Fruit fly (Drosophila melanogaster) whole organism, embryonic: ENCODE results near the gene Inx5.

Experiments used
- Abd-B ChIP-seq: fragments of 200-800 bp; sonication (Bioruptor generic); optimal IDR thresholded peaks from 2 replicates; lab custom pipeline; 2018; ENCODE audit warnings: missing biosample characterization, mild to moderate bottlenecking, missing genetic modification characterization, moderate library complexity
- Antp ChIP-seq: fragments of 200-800 bp; sonication (Bioruptor generic); optimal IDR thresholded peaks from 3 replicates; lab custom pipeline; 2016; ENCODE audit warnings: missing biosample characterization, missing genetic modification characterization
- B-H1 ChIP-seq: fragments of 200-800 bp; sonication (Bioruptor generic); IDR thresholded peaks from 3 replicates; pipeline ENCODE4 v1.3.6; 2022; ENCODE audit warnings: missing biosample characterization, missing genetic modification characterization
- CG10147 ChIP-seq: fragments of 200-800 bp; sonication (Bioruptor generic); optimal IDR thresholded peaks from 2 replicates; lab custom pipeline; 2019; ENCODE audit warnings: missing biosample characterization, mild to moderate bottlenecking, missing genetic modification characterization, moderate library complexity
- CG15514 ChIP-seq: fragments of 200-800 bp; sonication (Bioruptor generic); optimal IDR thresholded peaks from 3 replicates; lab custom pipeline; 2017; ENCODE audit warnings: missing biosample characterization, missing genetic modification characterization, mild to moderate bottlenecking, moderate library complexity, missing genetic modification reagents
- CG15696 ChIP-seq: fragments of 200-800 bp; sonication (Bioruptor generic); optimal IDR thresholded peaks from 2 replicates; lab custom pipeline; 2019; ENCODE audit warnings: missing biosample characterization, mild to moderate bottlenecking, missing genetic modification characterization, moderate library complexity
- CG1647 ChIP-seq: fragments of 200-800 bp; sonication (Bioruptor generic); optimal IDR thresholded peaks from 3 replicates; lab custom pipeline; 2016; ENCODE audit warnings: missing biosample characterization, missing genetic modification characterization
- CG16813 ChIP-seq: fragments of 200-800 bp; sonication (Bioruptor generic); IDR thresholded peaks from 3 replicates; pipeline ENCODE4 v1.3.6; 2022; ENCODE audit warnings: missing biosample characterization, missing genetic modification characterization; ENCODE audit not compliant: partially characterized antibody
- CG17186 ChIP-seq: fragments of 200-800 bp; sonication (Bioruptor generic); optimal IDR thresholded peaks from 3 replicates; lab custom pipeline; 2017; ENCODE audit warnings: missing biosample characterization, missing genetic modification reagents, missing genetic modification characterization
- CG17385 ChIP-seq: fragments of 200-800 bp; sonication (Bioruptor generic); optimal IDR thresholded peaks from 3 replicates; lab custom pipeline; 2018; ENCODE audit warnings: missing biosample characterization, mild to moderate bottlenecking, missing genetic modification characterization
- CG17568 ChIP-seq: fragments of 200-800 bp; sonication (Bioruptor generic); optimal IDR thresholded peaks from 2 replicates; lab custom pipeline; 2018; ENCODE audit warnings: missing biosample characterization, mild to moderate bottlenecking, missing genetic modification characterization, moderate library complexity
- CG18011 ChIP-seq: fragments of 200-800 bp; sonication (Bioruptor generic); optimal IDR thresholded peaks from 2 replicates; lab custom pipeline; 2017; ENCODE audit warnings: missing biosample characterization, missing genetic modification characterization, mild to moderate bottlenecking, moderate library complexity, missing genotype
- CG18599 ChIP-seq: fragments of 200-800 bp; sonication (Bioruptor generic); optimal IDR thresholded peaks from 3 replicates; lab custom pipeline; 2017; ENCODE audit warnings: missing biosample characterization, missing genetic modification characterization, mild to moderate bottlenecking, moderate library complexity, missing genetic modification reagents
- CG2199 ChIP-seq: fragments of 200-800 bp; sonication (Bioruptor generic); IDR thresholded peaks from 3 replicates; pipeline ENCODE4 v1.3.6; 2022; ENCODE audit warnings: missing biosample characterization, missing genetic modification characterization
- CG2712 ChIP-seq: fragments of 200-800 bp; optimal IDR thresholded peaks from 3 replicates; lab custom pipeline; 2019; ENCODE audit warnings: missing biosample characterization, mild to moderate bottlenecking, missing genetic modification characterization, moderate library complexity
- CG32772 ChIP-seq: fragments of 200-800 bp; sonication (Bioruptor generic); IDR thresholded peaks from 2 replicates; pipeline ENCODE4 v1.3.6; 2022; ENCODE audit warnings: missing biosample characterization, missing genetic modification characterization
- CG33213 ChIP-seq: fragments of 200-800 bp; sonication (Bioruptor generic); optimal IDR thresholded peaks from 3 replicates; lab custom pipeline; 2016; ENCODE audit warnings: missing biosample characterization, missing genetic modification characterization
- CG34422 ChIP-seq: fragments of 200-800 bp; sonication (Bioruptor generic); IDR thresholded peaks from 3 replicates; pipeline ENCODE4 v1.3.6; 2022; ENCODE audit warnings: missing biosample characterization, missing genetic modification characterization
- CG43689 ChIP-seq: fragments of 200-800 bp; sonication (Bioruptor generic); IDR thresholded peaks from 2 replicates; pipeline ENCODE4 v1.3.6; 2022; ENCODE audit warnings: missing biosample characterization, missing genetic modification characterization
- CG4424 ChIP-seq: fragments of 200-800 bp; sonication (Bioruptor generic); optimal IDR thresholded peaks from 3 replicates; lab custom pipeline; 2016; ENCODE audit warnings: missing biosample characterization, missing genetic modification characterization
- CG6654 ChIP-seq: fragments of 200-800 bp; sonication (Bioruptor generic); optimal IDR thresholded peaks from 2 replicates; lab custom pipeline; 2017; ENCODE audit warnings: missing biosample characterization, mild to moderate bottlenecking, missing genetic modification characterization
- CG6683 ChIP-seq: fragments of 200-800 bp; sonication (Bioruptor generic); optimal IDR thresholded peaks from 2 replicates; lab custom pipeline; 2017; ENCODE audit warnings: missing biosample characterization, mild to moderate bottlenecking, missing genetic modification characterization, missing genetic modification reagents
- CG7372 ChIP-seq: fragments of 200-800 bp; sonication (Bioruptor generic); IDR thresholded peaks from 2 replicates; pipeline ENCODE4 v1.3.6; 2022; ENCODE audit warnings: missing biosample characterization, missing genetic modification characterization
- CG8944 ChIP-seq: fragments of 200-800 bp; sonication (Bioruptor generic); optimal IDR thresholded peaks from 3 replicates; lab custom pipeline; 2016; ENCODE audit warnings: missing biosample characterization, missing genetic modification characterization
- CG9932 ChIP-seq: fragments of 200-800 bp; sonication (Bioruptor generic); IDR thresholded peaks from 2 replicates; pipeline ENCODE4 v1.3.6; 2022; ENCODE audit warnings: missing biosample characterization, missing genetic modification characterization
- Dek ChIP-seq: fragments of 200-800 bp; sonication (Bioruptor generic); optimal IDR thresholded peaks from 3 replicates; lab custom pipeline; 2019; ENCODE audit warnings: missing biosample characterization, mild to moderate bottlenecking, missing genetic modification characterization, moderate library complexity
- Drgx ChIP-seq: fragments of 200-800 bp; sonication (Bioruptor generic); IDR thresholded peaks from 2 replicates; pipeline ENCODE4 v1.3.6; 2022; ENCODE audit warnings: missing biosample characterization, missing genetic modification characterization
- E2f2 ChIP-seq: fragments of 200-800 bp; sonication (Bioruptor generic); IDR thresholded peaks from 2 replicates; pipeline ENCODE4 v1.3.6; 2022; ENCODE audit warnings: missing biosample characterization, missing genetic modification characterization
- ERR ChIP-seq: fragments of 200-800 bp; sonication (Bioruptor generic); optimal IDR thresholded peaks from 2 replicates; lab custom pipeline; 2016; ENCODE audit warnings: missing biosample characterization, missing genetic modification characterization
- Eip74EF ChIP-seq, 2 experiments: fragments of 200-800 bp in 1 of 2; fragments of >200 bp in 1 of 2; sonication (Bioruptor generic) in 1 of 2; optimal IDR thresholded peaks; 2 replicates each; lab custom pipeline; 2017 to 2019; ENCODE audit warnings: missing biosample characterization in 2 of 2, missing genetic modification characterization in 2 of 2, mild to moderate bottlenecking in 1 of 2, moderate library complexity in 1 of 2
- MESR4 ChIP-seq: fragments of 200-800 bp; sonication (Bioruptor generic); optimal IDR thresholded peaks from 2 replicates; lab custom pipeline; 2018; ENCODE audit warnings: missing biosample characterization, mild to moderate bottlenecking, missing genetic modification characterization, moderate library complexity
- Mad ChIP-seq: fragments of 200-800 bp; sonication (Bioruptor generic); optimal IDR thresholded peaks from 2 replicates; lab custom pipeline; 2016; ENCODE audit warnings: missing biosample characterization, missing genetic modification characterization
- Max ChIP-seq: fragments of 200-800 bp; sonication (Bioruptor generic); optimal IDR thresholded peaks from 2 replicates; lab custom pipeline; 2016; ENCODE audit warnings: missing biosample characterization, mild to moderate bottlenecking, missing genetic modification characterization
- Med ChIP-seq: fragments of 200-800 bp; sonication (Bioruptor generic); peaks from one replicate; lab custom pipeline; 2016; ENCODE audit warnings: missing biosample characterization, missing genetic modification characterization, mild to moderate bottlenecking, inconsistent platforms, moderate library complexity
- Poxn ChIP-seq: fragments of 200-800 bp; sonication (Bioruptor generic); IDR thresholded peaks from 2 replicates; pipeline ENCODE4 v1.3.6; 2022; ENCODE audit warnings: missing biosample characterization, missing genetic modification characterization
- Rfx ChIP-seq: fragments of 200-800 bp; sonication (Bioruptor generic); IDR thresholded peaks from 2 replicates; pipeline ENCODE4 v1.3.6; 2022; ENCODE audit warnings: missing biosample characterization, missing genetic modification characterization
- al ChIP-seq: fragments of 200-800 bp; sonication (Bioruptor generic); IDR thresholded peaks from 2 replicates; pipeline ENCODE4 v1.3.6; 2022; ENCODE audit warnings: missing biosample characterization, missing genetic modification characterization
- bsh ChIP-seq, 2 experiments: fragments of 200-800 bp; sonication (Bioruptor generic); optimal IDR thresholded peaks; 2 replicates each; lab custom pipeline; 2017 to 2018; ENCODE audit warnings: mild to moderate bottlenecking in 2 of 2, missing biosample characterization in 2 of 2, missing genetic modification characterization in 2 of 2, moderate library complexity in 1 of 2
- cg ChIP-seq: fragments of 200-800 bp; sonication (Bioruptor generic); optimal IDR thresholded peaks from 3 replicates; lab custom pipeline; 2019; ENCODE audit warnings: missing biosample characterization, mild to moderate bottlenecking, missing genetic modification characterization, moderate library complexity
- ci ChIP-seq: fragments of 200-800 bp; sonication (Bioruptor generic); IDR thresholded peaks from 3 replicates; pipeline ENCODE4 v1.3.6; 2022; ENCODE audit warnings: missing biosample characterization, missing genetic modification characterization
- cwo ChIP-seq: fragments of 200-800 bp; sonication (Bioruptor generic); optimal IDR thresholded peaks from 3 replicates; lab custom pipeline; 2017; ENCODE audit warnings: missing biosample characterization, missing genetic modification characterization, mild to moderate bottlenecking, moderate library complexity, missing genetic modification reagents
- da ChIP-seq: fragments of 200-800 bp; sonication (Bioruptor generic); optimal IDR thresholded peaks from 2 replicates; lab custom pipeline; 2016; ENCODE audit warnings: missing biosample characterization, missing genetic modification characterization
- dan ChIP-seq: fragments of 200-800 bp; sonication (Bioruptor generic); IDR thresholded peaks from 2 replicates; pipeline ENCODE4 v1.3.6; 2022; ENCODE audit warnings: missing biosample characterization, missing genetic modification characterization
- dati ChIP-seq: fragments of 200-800 bp; sonication (Bioruptor generic); IDR thresholded peaks from 2 replicates; pipeline ENCODE4 v1.3.6; 2022; ENCODE audit warnings: missing biosample characterization, missing genetic modification characterization
- dysf ChIP-seq: fragments of 200-800 bp; sonication (Bioruptor generic); IDR thresholded peaks from 3 replicates; pipeline ENCODE4 v1.3.6; 2022; ENCODE audit warnings: missing biosample characterization, missing genetic modification characterization
- ftz-f1 ChIP-seq: fragments of 200-800 bp; sonication (Bioruptor generic); optimal IDR thresholded peaks from 2 replicates; lab custom pipeline; 2016; ENCODE audit warnings: missing biosample characterization, missing genetic modification characterization
- nmo ChIP-seq: fragments of 200-800 bp; sonication (Bioruptor generic); optimal IDR thresholded peaks from 2 replicates; lab custom pipeline; 2018; ENCODE audit warnings: missing biosample characterization, mild to moderate bottlenecking, missing genetic modification characterization, moderate library complexity
- slbo ChIP-seq: fragments of 200-800 bp; sonication (Bioruptor generic); IDR thresholded peaks from 2 replicates; pipeline ENCODE4 v1.3.6; 2022; ENCODE audit warnings: missing biosample characterization, missing genetic modification characterization
- slou ChIP-seq: fragments of 200-800 bp; sonication (Bioruptor generic); optimal IDR thresholded peaks from 3 replicates; lab custom pipeline; 2016; ENCODE audit warnings: missing biosample characterization, missing genetic modification characterization
- sr ChIP-seq: fragments of 200-800 bp; sonication (Bioruptor generic); IDR thresholded peaks from 3 replicates; pipeline ENCODE4 v1.3.6; 2022; ENCODE audit warnings: missing biosample characterization, missing genetic modification characterization
- vfl ChIP-seq: fragments of 200-800 bp; sonication (Bioruptor generic); optimal IDR thresholded peaks from 2 replicates; lab custom pipeline; 2016; ENCODE audit warnings: missing biosample characterization, missing genetic modification characterization

The Inx5 gene

DNA sequence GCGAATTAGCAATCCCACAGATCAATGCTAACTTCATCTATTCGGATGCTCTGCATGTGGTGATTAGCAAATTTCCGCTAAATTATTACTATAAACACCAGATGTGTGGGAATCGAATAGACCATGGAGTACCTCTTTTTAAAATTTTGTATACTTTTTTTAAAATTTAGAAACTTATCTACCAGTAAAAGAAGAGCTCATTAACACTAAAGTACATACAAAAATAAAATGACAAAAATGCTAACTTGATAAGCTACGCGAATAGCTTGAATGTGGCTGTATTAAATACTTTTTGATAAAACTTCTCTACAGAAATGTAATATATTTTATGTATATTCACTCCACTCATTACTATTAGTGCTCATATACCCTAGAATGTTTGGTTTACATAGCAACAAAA lies 3.4 kb upstream of the Inx5 start (continued):
- TF ChIP-seq CG7372 (GFP tag; lab: Robert Waterston, UW) (no peak), CG2199 (no peak), CG1647 (GFP tag; lab: Kevin White, UChicago) (no peak), E2f2 (no peak), Rfx (GFP tag; lab: Robert Waterston, UW) (0 out of 2 replicates have a peak, but pooled peaks have one; percentile 13), da (GFP tag; lab: Kevin White, UChicago) (no peak), Med (GFP tag; lab: Kevin White, UChicago) (peak; percentile 59), CG33213 (GFP tag; lab: Kevin White, UChicago) (no peak), CG17385 (no peak), Dek (no peak), CG15514 (GFP tag; lab: Kevin White, UChicago) (no peak), CG16813 (GFP tag; lab: Robert Waterston, UW) (no peak), CG6683 (GFP tag; lab: Kevin White, UChicago) (no peak), CG15696 (tag; lab: Kevin White, UChicago) (no peak), dan (GFP tag; lab: Robert Waterston, UW) (no peak), slou (GFP tag; lab: Kevin White, UChicago) (no peak), CG9932 (GFP tag; lab: Robert Waterston, UW) (peak; percentile 43; the same call in 1 of the 2 replicates), nmo (GFP tag; lab: Kevin White, UChicago) (peak; percentile 24), CG8944 (no peak), al (GFP tag; lab: Robert Waterston, UW) (0 out of 2 replicates have a peak, but pooled peaks have one; percentile 13), MESR4 (no peak)

dm6 chrX:19172955-19173354 lies 2.3 kb upstream of the Inx5 start:
- TF ChIP-seq Antp (GFP tag; lab: Kevin White, UChicago) (peak; percentile 19), ftz-f1 (GFP tag; lab: Kevin White, UChicago) (no peak), cwo (GFP tag; lab: Kevin White, UChicago) (no peak), CG4424 (GFP tag; lab: Kevin White, UChicago) (peak; percentile 21), ERR (GFP tag; lab: Kevin White, UChicago) (no peak), Abd-B (GFP tag; lab: Kevin White, UChicago) (peak; percentile 1), slbo (peak; percentile 39), B-H1 (GFP tag; lab: Robert Waterston, UW) (no peak), cg (no peak), Eip74EF (GFP tag; optimal IDR thresholded peaks at IDR 0.05; lab: Kevin White, UChicago) (no peak), CG32772 (GFP tag; lab: Robert Waterston, UW) (no peak), CG17568 (GFP tag; lab: Kevin White, UChicago) (no peak), vfl (GFP tag; lab: Kevin White, UChicago) (no peak), Max (GFP tag; lab: Kevin White, UChicago) (no peak), ci (GFP tag; lab: Robert Waterston, UW) (0 out of 3 replicates have a peak, but pooled peaks have one; percentile 14), CG6654 (GFP tag; lab: Kevin White, UChicago) (no peak), CG18011 (GFP tag; lab: Kevin White, UChicago) (no peak), dati (GFP tag; lab: Robert Waterston, UW) (no peak), Poxn (GFP tag; lab: Robert Waterston, UW) (no peak), CG43689 (no peak), CG17186 (no peak), CG10147 (no peak), sr (no peak), Drgx (GFP tag; lab: Robert Waterston, UW) (peak; percentile 61), Mad (GFP tag; lab: Kevin White, UChicago) (no peak), CG15514 (GFP tag; lab: Kevin White, UChicago) (no peak), dysf (GFP tag; lab: Robert Waterston, UW) (0 out of 3 replicates have a peak, but pooled peaks have one; percentile 36), CG18599 (GFP tag; lab: Kevin White, UChicago) (no peak), CG34422 (GFP tag; lab: Robert Waterston, UW) (no peak), bsh (GFP tag; optimal IDR thresholded peaks at IDR 0.05; lab: Kevin White, UChicago) (peak; percentile 10 to 16), CG2712 (tag; lab: Kevin White, UChicago) (peak; percentile 0)
